Fruit fly (Drosophila melanogaster): Measurements from ENCODE around the gene SC35.

DNA sequence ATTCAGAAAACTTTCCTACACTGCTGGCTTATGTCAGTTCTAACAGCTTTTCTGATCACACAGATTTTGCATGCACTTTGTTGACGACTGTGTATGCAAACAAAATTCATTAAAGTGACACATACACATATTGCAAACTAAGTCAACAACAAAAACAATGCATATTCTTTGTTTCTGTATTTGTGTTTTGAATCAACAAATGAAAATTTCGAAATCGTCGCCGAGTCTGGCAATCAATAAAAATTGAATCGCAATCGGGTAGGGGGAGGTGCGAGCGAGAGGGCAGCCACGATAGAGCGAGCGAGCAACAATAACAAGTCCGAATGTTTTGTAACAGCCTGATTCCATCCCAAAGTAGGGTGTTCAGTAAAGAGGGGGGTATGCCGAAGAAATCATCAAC, 28.6 kb upstream of the SC35 start:
- TF ChIP-seq kay (GFP tag; ENCODE audit: borderline replicate concordance): no peak
- TF ChIP-seq tj (GFP tag; optimal IDR thresholded peaks at IDR 0.05): no peak
- TF ChIP-seq cic (GFP tag; optimal IDR thresholded peaks at IDR 0.05): peak; percentile 65
- TF ChIP-seq CG11617 (GFP tag; optimal IDR thresholded peaks at IDR 0.05): peak; percentile 10
- TF ChIP-seq CG12768 (GFP tag; optimal IDR thresholded peaks at IDR 0.05): no peak
- TF ChIP-seq Crg-1 (GFP tag; optimal IDR thresholded peaks at IDR 0.05): peak; percentile 26
- TF ChIP-seq toe (GFP tag; optimal IDR thresholded peaks at IDR 0.05): no peak
